Worm (Caenorhabditis elegans) whole organism, young adult: ENCODE measurements around the gene Y43F8C.9.

Experiments
- B0035.1 ChIP-seq: sonication (generic microtip); optimal IDR thresholded peaks from 2 replicates; lab custom pipeline; 2016; ENCODE audit warnings: missing genetic modification characterization, mild to moderate bottlenecking, missing compliant biosample characterization, missing genotype, missing genetic modification reagents
- F10E7.11 ChIP-seq: sonication (generic microtip); optimal IDR thresholded peaks from 2 replicates; lab custom pipeline; 2017; ENCODE audit warnings: mild to moderate bottlenecking, missing genetic modification characterization, moderate library complexity, missing compliant biosample characterization
- ceh-40 ChIP-seq: fragments of 200-800 bp; sonication (Bioruptor generic); IDR thresholded peaks from 2 replicates; pipeline ENCODE4 v1.3.6; 2022; ENCODE audit warnings: missing genetic modification characterization, missing compliant biosample characterization
- mes-4 ChIP-seq: sonication (generic microtip); optimal IDR thresholded peaks from 2 replicates; lab custom pipeline; 2016; ENCODE audit warnings: missing genotype, missing genetic modification characterization, missing compliant biosample characterization
- unc-62 ChIP-seq: fragments of 150-350 bp; optimal IDR thresholded peaks from 2 replicates; lab custom pipeline; 2014; ENCODE audit warnings: missing biosample characterization, missing genetic modification reagents, missing genetic modification characterization
- ztf-26 ChIP-seq: sonication (generic microtip); optimal IDR thresholded peaks from 2 replicates; lab custom pipeline; 2017; ENCODE audit warnings: missing genetic modification characterization, missing compliant biosample characterization

DNA sequence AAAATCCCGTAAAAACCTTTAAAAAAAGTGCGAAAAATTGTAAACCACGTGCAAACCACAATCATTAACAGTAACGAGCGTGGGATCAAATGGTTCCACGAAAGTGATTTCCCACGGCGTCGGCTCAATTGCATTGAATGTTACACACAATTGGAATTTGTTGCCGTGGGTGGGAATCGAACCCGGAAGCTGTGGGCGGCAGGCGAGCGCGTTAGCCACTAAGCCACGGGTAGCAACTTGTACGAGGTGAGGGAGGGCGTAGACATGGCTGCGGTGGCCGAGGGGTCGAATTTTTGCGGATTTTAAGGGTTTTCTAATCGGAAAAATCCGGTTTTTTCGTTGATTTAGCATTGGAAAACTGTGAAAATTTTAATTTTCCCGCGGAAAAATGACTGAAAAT is 2.9 kb upstream of the Y43F8C.9 start:
- TF ChIP-seq F10E7.11 (tag; lab: Kevin White, UChicago) (peak; percentile 88), unc-62 (GFP tag; lab: Kevin White, UChicago) (no peak), ztf-26 (peak; percentile 91), B0035.1 (tag; lab: Kevin White, UChicago) (peak; percentile 77), mes-4 (tag; lab: Kevin White, UChicago) (peak; percentile 94), ceh-40 (GFP tag; lab: Robert Waterston, UW) (no peak)
